Fruit fly (Drosophila melanogaster) whole organism, embryonic: ENCODE results near the gene QC.

Experiments used
- ATbp ChIP-seq: fragments of 200-800 bp; sonication (Bioruptor generic); optimal IDR thresholded peaks from 2 replicates; lab custom pipeline; 2017; ENCODE audit warnings: missing biosample characterization, mild to moderate bottlenecking, missing genetic modification characterization, missing genetic modification reagents
- Blimp-1 ChIP-seq: fragments of 200-800 bp; sonication (Bioruptor generic); optimal IDR thresholded peaks from 3 replicates; lab custom pipeline; 2018; ENCODE audit warnings: missing biosample characterization, missing genetic modification characterization, mild to moderate bottlenecking, moderate library complexity, missing genetic modification reagents
- CG10543 ChIP-seq: fragments of 200-800 bp; sonication (Bioruptor generic); optimal IDR thresholded peaks from 3 replicates; lab custom pipeline; 2017; ENCODE audit warnings: missing biosample characterization, mild to moderate bottlenecking, missing genetic modification characterization, moderate library complexity
- CG11085 ChIP-seq: fragments of 200-800 bp; sonication (Bioruptor generic); IDR thresholded peaks from 2 replicates; pipeline ENCODE4 v1.3.6; 2022; ENCODE audit warnings: missing biosample characterization, missing genetic modification characterization
- CG11247 ChIP-seq: fragments of 200-800 bp; sonication (Bioruptor generic); IDR thresholded peaks from 2 replicates; pipeline ENCODE4 v1.3.6; 2022; ENCODE audit warnings: missing biosample characterization, missing genetic modification characterization
- CG11456 ChIP-seq: fragments of 200-800 bp; sonication (Bioruptor generic); IDR thresholded peaks from 3 replicates; pipeline ENCODE4 v1.3.6; 2022; ENCODE audit warnings: missing biosample characterization, missing genetic modification characterization
- CG12104 ChIP-seq: fragments of 200-800 bp; sonication (Bioruptor generic); optimal IDR thresholded peaks from 3 replicates; lab custom pipeline; 2016; ENCODE audit warnings: missing biosample characterization, missing genetic modification characterization
- CG12219 ChIP-seq: fragments of 200-800 bp; sonication (Bioruptor generic); optimal IDR thresholded peaks from 3 replicates; lab custom pipeline; 2018; ENCODE audit warnings: missing biosample characterization, mild to moderate bottlenecking, missing genetic modification characterization
- CG12299 ChIP-seq: fragments of 200-800 bp; sonication (Bioruptor generic); optimal IDR thresholded peaks from 2 replicates; lab custom pipeline; 2018; ENCODE audit warnings: missing biosample characterization, mild to moderate bottlenecking, missing genetic modification characterization
- CG12391 ChIP-seq: fragments of 200-800 bp; sonication (Bioruptor generic); optimal IDR thresholded peaks from 3 replicates; lab custom pipeline; 2018; ENCODE audit warnings: missing biosample characterization, mild to moderate bottlenecking, missing genetic modification characterization, moderate library complexity
- CG13624 ChIP-seq: fragments of 200-800 bp; sonication (Bioruptor generic); optimal IDR thresholded peaks from 2 replicates; lab custom pipeline; 2016; ENCODE audit warnings: missing biosample characterization, missing genetic modification characterization
- CG15073 ChIP-seq: fragments of 200-800 bp; sonication (Bioruptor generic); optimal IDR thresholded peaks from 2 replicates; lab custom pipeline; 2016; ENCODE audit warnings: missing biosample characterization, missing genetic modification characterization
- CG1647 ChIP-seq: fragments of 200-800 bp; sonication (Bioruptor generic); optimal IDR thresholded peaks from 3 replicates; lab custom pipeline; 2016; ENCODE audit warnings: missing biosample characterization, missing genetic modification characterization
- CG17385 ChIP-seq: fragments of 200-800 bp; sonication (Bioruptor generic); optimal IDR thresholded peaks from 3 replicates; lab custom pipeline; 2018; ENCODE audit warnings: missing biosample characterization, mild to moderate bottlenecking, missing genetic modification characterization
- CG17612 ChIP-seq: fragments of 200-800 bp; sonication (Bioruptor generic); IDR thresholded peaks from 2 replicates; pipeline ENCODE4 v1.3.6; 2022; ENCODE audit warnings: missing biosample characterization, missing genetic modification characterization
- CG2199 ChIP-seq: fragments of 200-800 bp; sonication (Bioruptor generic); IDR thresholded peaks from 3 replicates; pipeline ENCODE4 v1.3.6; 2022; ENCODE audit warnings: missing biosample characterization, missing genetic modification characterization
- CG2202 ChIP-seq: fragments of 200-800 bp; sonication (Bioruptor generic); optimal IDR thresholded peaks from 2 replicates; lab custom pipeline; 2018; ENCODE audit warnings: missing biosample characterization, mild to moderate bottlenecking, missing genetic modification characterization
- CG2875 ChIP-seq: fragments of 200-800 bp; sonication (Bioruptor generic); optimal IDR thresholded peaks from 2 replicates; lab custom pipeline; 2017; ENCODE audit warnings: missing biosample characterization, mild to moderate bottlenecking, missing genetic modification characterization, missing genetic modification reagents
- CG30403 ChIP-seq: fragments of 200-800 bp; sonication (Bioruptor generic); optimal IDR thresholded peaks from 3 replicates; lab custom pipeline; 2016; ENCODE audit warnings: missing biosample characterization, missing genetic modification characterization
- CG3726 ChIP-seq: fragments of 200-800 bp; sonication (Bioruptor generic); IDR thresholded peaks from 3 replicates; pipeline ENCODE4, ENCODE4 v1.3.6; 2022; ENCODE audit warnings: missing biosample characterization, missing genetic modification characterization
- CG4328 ChIP-seq: fragments of 200-800 bp; sonication (Bioruptor generic); optimal IDR thresholded peaks from 3 replicates; lab custom pipeline; 2017; ENCODE audit warnings: missing biosample characterization, missing genetic modification reagents, missing genetic modification characterization
- CG5953 ChIP-seq: fragments of 200-800 bp; sonication (Bioruptor generic); IDR thresholded peaks from 2 replicates; pipeline ENCODE4 v1.3.6; 2022; ENCODE audit warnings: missing biosample characterization, missing genetic modification characterization
- CG6654 ChIP-seq: fragments of 200-800 bp; sonication (Bioruptor generic); optimal IDR thresholded peaks from 2 replicates; lab custom pipeline; 2017; ENCODE audit warnings: missing biosample characterization, mild to moderate bottlenecking, missing genetic modification characterization
- CG6791 ChIP-seq: fragments of 200-800 bp; sonication (Bioruptor generic); IDR thresholded peaks from 3 replicates; pipeline ENCODE4 v1.3.6; 2022; ENCODE audit warnings: missing biosample characterization, missing genetic modification characterization; ENCODE audit not compliant: partially characterized antibody
- CG8089 ChIP-seq: fragments of 200-800 bp; sonication (Bioruptor generic); optimal IDR thresholded peaks from 3 replicates; lab custom pipeline; 2016; ENCODE audit warnings: missing biosample characterization, missing genetic modification characterization
- CG9817 ChIP-seq: fragments of 200-800 bp; sonication (Bioruptor generic); optimal IDR thresholded peaks from 2 replicates; lab custom pipeline; 2018; ENCODE audit warnings: missing biosample characterization, mild to moderate bottlenecking, missing genetic modification characterization, moderate library complexity
- Camta ChIP-seq: fragments of 200-800 bp; sonication (Bioruptor generic); optimal IDR thresholded peaks from 2 replicates; lab custom pipeline; 2016; ENCODE audit warnings: missing biosample characterization, missing genetic modification characterization
- Dad ChIP-seq: fragments of 200-800 bp; sonication (Bioruptor generic); optimal IDR thresholded peaks from 3 replicates; lab custom pipeline; 2016; ENCODE audit warnings: missing biosample characterization, missing genetic modification characterization
- Dip2 ChIP-seq: fragments of 200-800 bp; sonication (Bioruptor generic); IDR thresholded peaks from 2 replicates; pipeline ENCODE4 v1.3.6; 2022; ENCODE audit warnings: missing biosample characterization, missing genetic modification characterization
- Dref ChIP-seq: fragments of 200-800 bp; sonication (Bioruptor generic); IDR thresholded peaks from 2 replicates; pipeline ENCODE4 v1.3.6; 2022; ENCODE audit warnings: missing biosample characterization, missing genetic modification characterization
- Drgx ChIP-seq: fragments of 200-800 bp; sonication (Bioruptor generic); IDR thresholded peaks from 2 replicates; pipeline ENCODE4 v1.3.6; 2022; ENCODE audit warnings: missing biosample characterization, missing genetic modification characterization
- Gsc ChIP-seq: fragments of 200-800 bp; sonication (Bioruptor generic); IDR thresholded peaks from 2 replicates; pipeline ENCODE4 v1.3.6; 2022; ENCODE audit warnings: missing biosample characterization, missing genetic modification characterization
- HmgD ChIP-seq: fragments of 200-800 bp; sonication (Bioruptor generic); optimal IDR thresholded peaks from 3 replicates; lab custom pipeline; 2016; ENCODE audit warnings: missing biosample characterization, missing genetic modification characterization
- Nf-YB ChIP-seq: fragments of 200-800 bp; sonication (Bioruptor generic); optimal IDR thresholded peaks from 3 replicates; lab custom pipeline; 2019; ENCODE audit warnings: missing biosample characterization, mild to moderate bottlenecking, missing genetic modification characterization, moderate library complexity
- Rfx ChIP-seq: fragments of 200-800 bp; sonication (Bioruptor generic); IDR thresholded peaks from 2 replicates; pipeline ENCODE4 v1.3.6; 2022; ENCODE audit warnings: missing biosample characterization, missing genetic modification characterization
- Scr ChIP-seq: fragments of 200-800 bp; sonication (Bioruptor generic); IDR thresholded peaks from 2 replicates; pipeline ENCODE4 v1.3.6; 2022; ENCODE audit warnings: missing biosample characterization, missing genetic modification characterization; ENCODE audit not compliant: partially characterized antibody
- cas ChIP-seq: fragments of 200-800 bp; sonication (Bioruptor generic); IDR thresholded peaks from 2 replicates; pipeline ENCODE4 v1.3.6; 2022; ENCODE audit warnings: missing biosample characterization, missing genetic modification characterization
- cwo ChIP-seq: fragments of 200-800 bp; sonication (Bioruptor generic); optimal IDR thresholded peaks from 3 replicates; lab custom pipeline; 2017; ENCODE audit warnings: missing biosample characterization, missing genetic modification characterization, mild to moderate bottlenecking, moderate library complexity, missing genetic modification reagents
- exex ChIP-seq: fragments of 200-800 bp; sonication (Bioruptor generic); optimal IDR thresholded peaks from 4 replicates; lab custom pipeline; 2018; ENCODE audit warnings: missing biosample characterization, mild to moderate bottlenecking, missing genetic modification characterization, moderate library complexity
- hbn ChIP-seq: fragments of 200-800 bp; sonication (Bioruptor generic); IDR thresholded peaks from 2 replicates; pipeline ENCODE4 v1.3.6; 2022; ENCODE audit warnings: missing biosample characterization, missing genetic modification characterization; ENCODE audit not compliant: partially characterized antibody
- insv ChIP-seq, 2 experiments: fragments of 200-800 bp; sonication (Bioruptor generic); optimal IDR thresholded peaks; 3 replicates each; lab custom pipeline; 2016 to 2018; ENCODE audit warnings: missing biosample characterization in 2 of 2, missing genetic modification characterization in 2 of 2
- lilli ChIP-seq: fragments of 200-800 bp; sonication (Bioruptor generic); optimal IDR thresholded peaks from 3 replicates; lab custom pipeline; 2016; ENCODE audit warnings: missing biosample characterization, missing genetic modification characterization
- oc ChIP-seq: fragments of 200-800 bp; sonication (Bioruptor generic); optimal IDR thresholded peaks from 2 replicates; lab custom pipeline; 2018; ENCODE audit warnings: missing biosample characterization, mild to moderate bottlenecking, missing genetic modification characterization, moderate library complexity
- p53 ChIP-seq: fragments of 200-800 bp; sonication (Bioruptor generic); optimal IDR thresholded peaks from 2 replicates; lab custom pipeline; 2016; ENCODE audit warnings: missing biosample characterization, missing genetic modification characterization
- prd ChIP-seq, 3 experiments: fragments of >200 bp in 2 of 3; fragments of 200-800 bp in 1 of 3; sonication (Bioruptor generic) in 1 of 3; optimal IDR thresholded peaks in 2 of 3; IDR thresholded peaks in 1 of 3; 2 replicates in 2 of 3; 3 replicates in 1 of 3; pipeline versions ENCODE4 v1.3.6 to Lab custom; 2017 to 2022; ENCODE audit warnings: missing biosample characterization in 1 of 3, missing genetic modification characterization in 1 of 3
- pum ChIP-seq: fragments of 200-800 bp; sonication (Bioruptor generic); optimal IDR thresholded peaks from 2 replicates; lab custom pipeline; 2016; ENCODE audit warnings: missing biosample characterization, missing genetic modification characterization
- pzg ChIP-seq: fragments of 200-800 bp; sonication (Bioruptor generic); optimal IDR thresholded peaks from 3 replicates; lab custom pipeline; 2018; ENCODE audit warnings: missing biosample characterization, mild to moderate bottlenecking, missing genetic modification characterization, moderate library complexity
- slou ChIP-seq: fragments of 200-800 bp; sonication (Bioruptor generic); optimal IDR thresholded peaks from 3 replicates; lab custom pipeline; 2016; ENCODE audit warnings: missing biosample characterization, missing genetic modification characterization
- tgo ChIP-seq: fragments of 200-800 bp; sonication (Bioruptor generic); IDR thresholded peaks from 3 replicates; pipeline ENCODE4 v1.3.6; 2022; ENCODE audit warnings: missing biosample characterization, missing genetic modification characterization
- twi ChIP-seq: fragments of 200-800 bp; optimal IDR thresholded peaks from 2 replicates; lab custom pipeline; 2019; ENCODE audit warnings: missing biosample characterization, mild to moderate bottlenecking, missing genetic modification characterization, moderate library complexity
- zf30C ChIP-seq: fragments of 200-800 bp; sonication (Bioruptor generic); optimal IDR thresholded peaks from 3 replicates; lab custom pipeline; 2018; ENCODE audit warnings: missing biosample characterization, mild to moderate bottlenecking, missing genetic modification characterization

QC gene

dm6 chr3L:5899305-5899704 lies 3.0 kb downstream of the QC start, which contains the start of gene CG32409 (continued):
- TF ChIP-seq prd (optimal IDR thresholded peaks at IDR 0.05; lab: Kevin White, UChicago) = no peak
- TF ChIP-seq prd (GFP tag; IDR thresholded peaks at IDR 0.05; lab: Robert Waterston, UW) = no peak
- no peak for TF ChIP-seq Camta
- no peak for TF ChIP-seq CG11085 (GFP tag; lab: Robert Waterston, UW)
- no peak for TF ChIP-seq ATbp
- no peak for TF ChIP-seq p53 (GFP tag; lab: Kevin White, UChicago)
- no peak for TF ChIP-seq slou
- TF ChIP-seq CG12219 (GFP tag; lab: Kevin White, UChicago) = no peak
- no peak for TF ChIP-seq oc (tag; lab: Kevin White, UChicago)
- TF ChIP-seq CG10543 (GFP tag; lab: Kevin White, UChicago) = no peak
- peak; percentile 94 for TF ChIP-seq pzg (GFP tag; lab: Kevin White, UChicago)
- TF ChIP-seq CG12104 (GFP tag; lab: Kevin White, UChicago) = no peak
- peak; percentile 27 for TF ChIP-seq HmgD (GFP tag; lab: Kevin White, UChicago)
- no peak for TF ChIP-seq twi (tag; lab: Kevin White, UChicago)
- no peak for TF ChIP-seq Gsc
- no peak for TF ChIP-seq Blimp-1
- no peak for TF ChIP-seq CG3726 (GFP tag; lab: Robert Waterston, UW)
- TF ChIP-seq exex (tag; lab: Kevin White, UChicago) = no peak
- no peak for TF ChIP-seq CG8089 (GFP tag; lab: Kevin White, UChicago)
- no peak for TF ChIP-seq cwo (GFP tag; lab: Kevin White, UChicago)
- no peak for TF ChIP-seq CG11247 (GFP tag; lab: Robert Waterston, UW)
- TF ChIP-seq Dref (GFP tag; lab: Robert Waterston, UW) = peak; percentile 88
- no peak for TF ChIP-seq CG9817 (tag; lab: Kevin White, UChicago)
- TF ChIP-seq CG5953 = no peak
- no peak for TF ChIP-seq insv (GFP tag; optimal IDR thresholded peaks at IDR 0.05; lab: Kevin White, UChicago)
- TF ChIP-seq Rfx (GFP tag; lab: Robert Waterston, UW) = no peak
- TF ChIP-seq CG2202 = no peak
- TF ChIP-seq Nf-YB (GFP tag; lab: Kevin White, UChicago) = no peak
- no peak for TF ChIP-seq Dip2 (GFP tag; lab: Robert Waterston, UW)
- TF ChIP-seq Dad = no peak
- TF ChIP-seq CG6654 (GFP tag; lab: Kevin White, UChicago) = no peak
- TF ChIP-seq CG12391 (tag; lab: Kevin White, UChicago) = no peak
- no peak for TF ChIP-seq CG15073
- no peak for TF ChIP-seq hbn (GFP tag; lab: Robert Waterston, UW)
- TF ChIP-seq CG30403 = no peak
- no peak for TF ChIP-seq CG2875
- no peak for TF ChIP-seq CG11456 (GFP tag; lab: Robert Waterston, UW)
- TF ChIP-seq pum (GFP tag; lab: Kevin White, UChicago) = no peak
- no peak for TF ChIP-seq CG17385 (GFP tag; lab: Kevin White, UChicago)
- TF ChIP-seq cas = no peak
- TF ChIP-seq Scr = 0 out of 2 replicates have a peak, but pooled peaks have one; percentile 17
- no peak for TF ChIP-seq CG13624 (GFP tag; lab: Kevin White, UChicago)
- no peak for TF ChIP-seq CG12299 (tag; lab: Kevin White, UChicago)
- no peak for TF ChIP-seq CG1647
- TF ChIP-seq CG4328 (GFP tag; lab: Kevin White, UChicago) = no peak
- no peak for TF ChIP-seq zf30C
- TF ChIP-seq Drgx (GFP tag; lab: Robert Waterston, UW) = no peak
- TF ChIP-seq CG2199 = no peak
- no peak for TF ChIP-seq CG6791
- TF ChIP-seq CG17612 = no peak
- TF ChIP-seq lilli = no peak
- TF ChIP-seq tgo (GFP tag; lab: Robert Waterston, UW) = no peak
